Worm (Caenorhabditis elegans): ENCODE measurements around the gene sre-28.

sre-28 gene

ce11 chrV:9987688-9988087 is 43.5 kb downstream of the sre-28 start, which contains the start of gene C27H6.8:
Gene C27H6.8 (minus strand): TSS chrV:9987788.
- TF ChIP-seq nhr-11 (tag; optimal IDR thresholded peaks at IDR 0.05) (no peak), C08G9.2 (tag; optimal IDR thresholded peaks at IDR 0.05) (no peak), sox-2 (GFP tag; IDR thresholded peaks at IDR 0.05) (no peak), pqm-1 (tag; optimal IDR thresholded peaks at IDR 0.05) (no peak), tbx-7 (tag; optimal IDR thresholded peaks at IDR 0.05) (no peak), pha-2 (tag; optimal IDR thresholded peaks at IDR 0.05) (no peak)

ce11 chrV:9991610-9992009 is 47.4 kb downstream of the sre-28 start, which contains the start of the genes rde-1 and trpp-6:
Gene rde-1 (minus strand): TSS chrV:9991642.
Gene trpp-6 (plus strand): TSS chrV:9991895.
- no peak for TF ChIP-seq tbx-2 (tag; optimal IDR thresholded peaks at IDR 0.05)
